Worm (Caenorhabditis elegans): ENCODE data around the gene him-3.

Gene him-3

DNA sequence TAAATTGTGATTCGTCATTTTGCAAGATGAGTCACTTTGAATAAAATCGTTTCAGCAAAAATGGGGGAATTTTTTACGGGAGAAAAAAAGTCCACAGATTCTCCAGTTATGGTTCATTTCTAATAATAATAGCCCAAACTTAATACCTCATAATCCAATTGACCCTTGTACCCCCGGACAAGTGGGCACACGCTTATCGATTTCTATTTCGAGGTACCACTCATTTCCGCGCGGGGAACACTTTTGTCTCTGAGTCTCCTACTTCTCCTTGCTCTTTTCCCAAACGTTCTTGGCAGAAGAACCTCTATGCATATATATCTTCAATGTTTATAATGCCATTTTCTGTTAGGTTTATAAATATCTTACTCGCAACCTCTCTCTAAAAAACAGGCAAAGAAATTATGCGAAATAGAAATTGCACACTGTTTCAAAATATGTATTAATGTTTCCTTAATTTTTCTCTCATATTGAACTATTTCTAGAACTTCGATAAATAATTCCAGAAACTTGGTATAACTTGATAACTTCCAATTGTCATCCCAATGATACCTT, 39.9 kb downstream of the him-3 start, which contains the start of gene gldi-4:
TSS of gene gldi-4 (plus strand) at position 502 of the 552 bp plus-strand sequence.
- TF ChIP-seq nhr-25 (tag; optimal IDR thresholded peaks at IDR 0.05) (no peak), nhr-77 (tag; optimal IDR thresholded peaks at IDR 0.05) (no peak), unc-39 (tag; optimal IDR thresholded peaks at IDR 0.05) (no peak), nhr-76 (tag; optimal IDR thresholded peaks at IDR 0.05) (no peak), nhr-23 (tag; optimal IDR thresholded peaks at IDR 0.05) (no peak), egl-5 (tag; optimal IDR thresholded peaks at IDR 0.05) (no peak), eor-1 (tag; optimal IDR thresholded peaks at IDR 0.05) (no peak), elt-1 (tag; optimal IDR thresholded peaks at IDR 0.05) (no peak), ceh-28 (tag; optimal IDR thresholded peaks at IDR 0.05) (no peak), nhr-43 (tag; optimal IDR thresholded peaks at IDR 0.05; ENCODE audit: poor library complexity, severe bottlenecking) (no peak), lin-15B (tag; optimal IDR thresholded peaks at IDR 0.05) (no peak)

DNA sequence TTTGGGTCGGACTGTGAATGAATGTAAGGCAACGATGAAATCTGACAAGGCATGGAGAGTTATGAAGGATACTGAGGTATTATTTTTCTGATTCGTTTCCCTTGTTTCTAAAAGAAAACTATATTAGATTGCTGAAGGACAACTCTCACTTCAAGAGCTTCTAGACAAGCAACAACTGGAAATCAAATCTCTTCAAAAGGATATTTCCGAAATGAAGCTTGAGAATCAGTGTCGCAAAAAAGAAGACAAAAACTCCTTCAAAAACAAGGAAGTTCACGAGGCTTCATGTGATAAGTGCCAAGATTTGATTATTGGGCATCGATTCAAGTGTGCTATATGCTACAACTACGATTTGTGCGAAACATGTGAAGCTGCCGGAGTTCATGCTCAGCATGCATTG, 41.3 kb downstream of the him-3 start:
- peak; percentile 52 for TF ChIP-seq fkh-10 (GFP tag; optimal IDR thresholded peaks at IDR 0.05)
- no peak for TF ChIP-seq pha-4 (tag; optimal IDR thresholded peaks at IDR 0.05)
- no peak for TF ChIP-seq ceh-9 (tag; optimal IDR thresholded peaks at IDR 0.05)
- no peak for TF ChIP-seq nhr-237 (tag; optimal IDR thresholded peaks at IDR 0.05)

- TF ChIP-seq ceh-16 (tag; optimal IDR thresholded peaks at IDR 0.05) (no peak), pqm-1 (tag; optimal IDR thresholded peaks at IDR 0.05) (peak; percentile 48), elt-2 (tag; optimal IDR thresholded peaks at IDR 0.05) (peak; percentile 80), pha-4 (tag; optimal IDR thresholded peaks at IDR 0.05) (peak; percentile 63), nhr-25 (tag; optimal IDR thresholded peaks at IDR 0.05) (peak; percentile 23), ZK546.5 (tag; optimal IDR thresholded peaks at IDR 0.05) (no peak)
These were observed 43.3 kb downstream of the him-3 start for ce11 chrIV:7020630-7021029.

- TF ChIP-seq nhr-12 (tag; optimal IDR thresholded peaks at IDR 0.05) (no peak), fos-1 (tag; optimal IDR thresholded peaks at IDR 0.05) (no peak), egl-27 (tag; optimal IDR thresholded peaks at IDR 0.05) (no peak), jun-1 (tag; optimal IDR thresholded peaks at IDR 0.05) (no peak), nhr-23 (tag; optimal IDR thresholded peaks at IDR 0.05) (no peak), lin-15B (tag; optimal IDR thresholded peaks at IDR 0.05) (no peak), ztf-4 (tag; optimal IDR thresholded peaks at IDR 0.05) (no peak), egl-5 (tag; optimal IDR thresholded peaks at IDR 0.05) (no peak), fkh-2 (tag; optimal IDR thresholded peaks at IDR 0.05) (no peak), aly-2 (tag; optimal IDR thresholded peaks at IDR 0.05) (no peak), skn-1 (tag; optimal IDR thresholded peaks at IDR 0.05) (no peak), nhr-67 (tag; optimal IDR thresholded peaks at IDR 0.05) (no peak), unc-39 (tag; optimal IDR thresholded peaks at IDR 0.05) (no peak), nhr-76 (tag; optimal IDR thresholded peaks at IDR 0.05) (no peak), ceh-16 (tag; optimal IDR thresholded peaks at IDR 0.05) (no peak), daf-12 (tag; optimal IDR thresholded peaks at IDR 0.05) (no peak), mdl-1 (tag; optimal IDR thresholded peaks at IDR 0.05) (no peak), ZK546.5 (tag; optimal IDR thresholded peaks at IDR 0.05) (no peak)
These were observed 44.9 kb downstream of the him-3 start for ce11 chrIV:7022227-7022626.

DNA sequence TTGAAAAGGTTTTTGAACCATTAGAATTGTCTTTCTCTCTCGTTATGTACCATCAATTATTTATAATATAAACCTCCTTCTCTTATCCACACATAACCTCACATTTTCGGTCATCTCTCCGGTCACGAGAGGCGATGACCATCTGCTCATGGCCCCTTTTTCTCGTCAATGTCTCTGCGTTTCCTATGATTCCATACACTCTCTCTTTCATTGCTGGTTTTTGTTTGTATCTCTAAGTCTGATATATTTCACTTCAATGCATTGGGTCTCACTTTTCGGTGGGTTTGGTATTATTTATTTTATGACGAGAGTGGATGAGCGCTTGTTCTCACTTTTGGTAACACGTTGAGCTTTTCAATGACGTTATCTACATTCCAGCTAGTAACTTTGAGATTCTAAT, 45.7 kb downstream of the him-3 start:
- TF ChIP-seq pha-4 (tag; optimal IDR thresholded peaks at IDR 0.05) (peak; percentile 87), skn-1 (tag; optimal IDR thresholded peaks at IDR 0.05) (no peak), ceh-16 (tag; optimal IDR thresholded peaks at IDR 0.05) (no peak), egl-5 (tag; optimal IDR thresholded peaks at IDR 0.05) (peak; percentile 89), hmg-11 (tag; optimal IDR thresholded peaks at IDR 0.05) (peak; percentile 59), nfya-1 (tag; optimal IDR thresholded peaks at IDR 0.05; ENCODE audit: insufficient read depth) (peak; percentile 55), elt-2 (tag; optimal IDR thresholded peaks at IDR 0.05) (peak; percentile 11), nhr-23 (tag; optimal IDR thresholded peaks at IDR 0.05) (peak; percentile 30), mdl-1 (tag; optimal IDR thresholded peaks at IDR 0.05) (no peak), zag-1 (tag; optimal IDR thresholded peaks at IDR 0.05) (no peak), sea-2 (GFP tag; optimal IDR thresholded peaks at IDR 0.05) (no peak), nhr-43 (tag; optimal IDR thresholded peaks at IDR 0.05; ENCODE audit: poor library complexity, severe bottlenecking) (peak; percentile 39), nhr-11 (tag; optimal IDR thresholded peaks at IDR 0.05) (no peak), snpc-4 (tag; optimal IDR thresholded peaks at IDR 0.05) (peak; percentile 59), nhr-76 (tag; optimal IDR thresholded peaks at IDR 0.05) (no peak), lin-15B (tag; optimal IDR thresholded peaks at IDR 0.05) (peak; percentile 16), ceh-82 (tag; optimal IDR thresholded peaks at IDR 0.05) (no peak), tbx-2 (tag; optimal IDR thresholded peaks at IDR 0.05) (peak; percentile 15), nhr-25 (tag; optimal IDR thresholded peaks at IDR 0.05) (peak; percentile 2), ceh-28 (tag; optimal IDR thresholded peaks at IDR 0.05) (peak; percentile 29), nhr-28 (tag; optimal IDR thresholded peaks at IDR 0.05) (no peak), jun-1 (tag; optimal IDR thresholded peaks at IDR 0.05) (peak; percentile 56), eor-1 (tag; optimal IDR thresholded peaks at IDR 0.05) (no peak), pqm-1 (tag; optimal IDR thresholded peaks at IDR 0.05) (peak; percentile 2)

Measured in whole organism, L3 larva.